Worm (Caenorhabditis elegans): Measurements from ENCODE around the gene F55B11.6.

DNA sequence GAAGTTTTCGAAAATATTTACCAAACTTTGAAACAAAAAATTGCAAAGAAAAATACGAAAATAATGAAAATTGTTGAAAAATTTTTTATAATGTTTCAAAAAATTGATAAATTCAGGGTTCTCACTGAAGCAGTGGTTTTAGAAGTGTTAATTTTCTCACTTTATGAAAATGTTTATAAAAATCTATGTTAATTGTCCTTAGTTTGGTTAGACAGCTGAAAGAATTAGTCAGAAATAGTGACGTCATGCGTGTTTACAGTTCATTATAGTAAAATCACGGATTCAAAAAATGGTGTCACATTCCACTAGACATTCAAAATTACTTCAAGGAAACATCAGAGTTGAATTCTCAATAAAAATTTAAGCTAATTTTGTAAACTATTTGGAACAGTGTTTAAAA is 18.9 kb upstream of the F55B11.6 start:
- no peak for TF ChIP-seq ama-1 (optimal IDR thresholded peaks at IDR 0.05)
- TF ChIP-seq tbx-37 (GFP tag; conservative IDR thresholded peaks at IDR 0.05): no peak
- no peak for TF ChIP-seq hmbx-1 (tag; optimal IDR thresholded peaks at IDR 0.05)
- no peak for TF ChIP-seq aly-1 (tag; optimal IDR thresholded peaks at IDR 0.05)
- no peak for TF ChIP-seq pes-1 (GFP tag; IDR thresholded peaks at IDR 0.05)
- no peak for TF ChIP-seq ceh-36 (tag; optimal IDR thresholded peaks at IDR 0.05)
- no peak for TF ChIP-seq B0310.2 (tag; optimal IDR thresholded peaks at IDR 0.05)
- no peak for TF ChIP-seq tra-4 (tag; optimal IDR thresholded peaks at IDR 0.05)
- no peak for TF ChIP-seq scrt-1 (GFP tag; IDR thresholded peaks at IDR 0.05)
- no peak for TF ChIP-seq ceh-13 (GFP tag; optimal IDR thresholded peaks at IDR 0.05)
- TF ChIP-seq flt-1 (GFP tag; IDR thresholded peaks at IDR 0.05): no peak
